Worm (Caenorhabditis elegans): ENCODE measurements around the gene elo-2.

The elo-2 gene

DNA sequence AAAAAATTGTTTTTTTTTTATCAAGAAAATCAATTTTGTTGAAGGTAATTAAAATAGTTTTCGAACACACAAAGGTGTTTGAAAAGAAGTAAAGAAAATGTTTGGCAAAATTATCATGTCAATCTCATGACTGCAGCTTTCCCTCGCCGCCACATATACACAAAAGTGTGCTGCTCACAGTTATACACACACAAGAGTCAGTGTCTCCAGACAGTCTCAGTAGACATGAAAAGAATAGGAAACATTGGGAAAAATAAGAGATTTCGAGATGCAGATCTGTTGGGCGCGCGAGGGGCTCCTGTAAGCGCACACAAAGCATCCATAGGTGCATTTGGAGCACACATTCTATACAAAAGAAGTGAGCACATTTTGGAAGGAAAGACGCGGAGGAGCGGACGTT, 18.9 kb downstream of the elo-2 start:
- no peak for TF ChIP-seq tbx-11 (GFP tag; IDR thresholded peaks at IDR 0.05)
- TF ChIP-seq ets-7 (tag; optimal IDR thresholded peaks at IDR 0.05), result no peak
- no peak for TF ChIP-seq hnd-1 (tag; optimal IDR thresholded peaks at IDR 0.05)
- TF ChIP-seq pes-1 (GFP tag; IDR thresholded peaks at IDR 0.05), result no peak
- no peak for TF ChIP-seq ama-1 (optimal IDR thresholded peaks at IDR 0.05)
- no peak for TF ChIP-seq hmg-4 (GFP tag; optimal IDR thresholded peaks at IDR 0.05)
- TF ChIP-seq scrt-1 (GFP tag; IDR thresholded peaks at IDR 0.05), result no peak
- no peak for TF ChIP-seq ceh-36 (tag; optimal IDR thresholded peaks at IDR 0.05)
- no peak for TF ChIP-seq sea-1 (GFP tag; conservative IDR thresholded peaks at IDR 0.05)
- no peak for TF ChIP-seq tra-4 (tag; optimal IDR thresholded peaks at IDR 0.05)
- TF ChIP-seq B0310.2 (tag; optimal IDR thresholded peaks at IDR 0.05), result no peak

DNA sequence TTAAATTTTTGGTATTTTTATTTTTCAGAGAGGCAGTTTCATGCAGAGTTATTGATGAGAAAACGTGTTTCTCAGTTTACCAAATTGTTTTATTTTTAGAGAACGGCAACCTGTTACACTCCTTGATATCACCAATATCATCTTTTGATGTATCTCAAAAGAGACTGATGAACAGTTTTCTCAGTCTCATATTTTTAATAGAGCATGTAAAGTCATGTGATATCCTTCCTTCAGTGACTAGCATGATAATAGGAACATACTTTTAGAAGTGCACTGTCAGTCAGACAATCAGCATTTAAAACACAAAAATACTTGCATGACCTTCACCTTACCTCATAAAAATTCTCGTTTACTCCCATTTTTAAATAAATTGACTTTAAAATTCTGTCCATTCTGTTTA, 24.7 kb downstream of the elo-2 start, which contains the start of gene F11E6.11:
Gene F11E6.11, plus strand, starts transcription at position 325 of the 400 bp plus-strand sequence.
- TF ChIP-seq tra-4 (tag; optimal IDR thresholded peaks at IDR 0.05), result no peak
- TF ChIP-seq pes-1 (GFP tag; IDR thresholded peaks at IDR 0.05), result no peak
- no peak for TF ChIP-seq ets-7 (tag; optimal IDR thresholded peaks at IDR 0.05)
- TF ChIP-seq tbx-11 (GFP tag; IDR thresholded peaks at IDR 0.05), result no peak
- TF ChIP-seq F13C5.2 (tag; optimal IDR thresholded peaks at IDR 0.05), result no peak
- TF ChIP-seq ama-1 (optimal IDR thresholded peaks at IDR 0.05), result no peak
- TF ChIP-seq hnd-1 (tag; optimal IDR thresholded peaks at IDR 0.05), result no peak
- TF ChIP-seq aly-1 (tag; optimal IDR thresholded peaks at IDR 0.05), result no peak
- TF ChIP-seq tbx-37 (GFP tag; conservative IDR thresholded peaks at IDR 0.05), result no peak
- no peak for TF ChIP-seq sea-1 (GFP tag; conservative IDR thresholded peaks at IDR 0.05)
- no peak for TF ChIP-seq ceh-13 (GFP tag; optimal IDR thresholded peaks at IDR 0.05)
- no peak for TF ChIP-seq hmbx-1 (tag; optimal IDR thresholded peaks at IDR 0.05)
- TF ChIP-seq hmg-4 (GFP tag; optimal IDR thresholded peaks at IDR 0.05), result no peak
- no peak for TF ChIP-seq flt-1 (GFP tag; IDR thresholded peaks at IDR 0.05)
- no peak for TF ChIP-seq ceh-36 (tag; optimal IDR thresholded peaks at IDR 0.05)
- no peak for TF ChIP-seq B0310.2 (tag; optimal IDR thresholded peaks at IDR 0.05)
- TF ChIP-seq scrt-1 (GFP tag; IDR thresholded peaks at IDR 0.05), result no peak

DNA sequence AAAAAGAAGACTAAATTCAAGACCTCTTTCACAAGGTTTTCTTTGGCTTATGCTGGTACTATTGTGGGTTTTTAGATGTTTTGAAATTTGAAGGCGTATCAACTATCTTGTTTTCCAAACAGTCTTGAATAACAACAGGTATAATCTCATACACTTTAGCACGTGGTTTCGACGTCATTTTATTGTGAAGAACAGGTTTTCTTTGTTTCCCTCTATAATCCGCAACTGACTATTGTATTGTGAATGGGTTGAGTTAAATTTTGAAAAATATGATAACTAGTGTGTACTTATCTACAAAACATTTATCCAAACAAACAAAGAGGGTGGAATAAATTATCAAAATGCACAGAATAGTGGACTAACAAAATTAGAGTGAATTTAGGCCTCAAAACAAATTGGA, 25.9 kb downstream of the elo-2 start:
- TF ChIP-seq F13C5.2 (tag; optimal IDR thresholded peaks at IDR 0.05), result no peak
- TF ChIP-seq ceh-13 (GFP tag; optimal IDR thresholded peaks at IDR 0.05), result no peak
- TF ChIP-seq hnd-1 (tag; optimal IDR thresholded peaks at IDR 0.05), result no peak
- no peak for TF ChIP-seq scrt-1 (GFP tag; IDR thresholded peaks at IDR 0.05)
- no peak for TF ChIP-seq hmbx-1 (tag; optimal IDR thresholded peaks at IDR 0.05)

DNA sequence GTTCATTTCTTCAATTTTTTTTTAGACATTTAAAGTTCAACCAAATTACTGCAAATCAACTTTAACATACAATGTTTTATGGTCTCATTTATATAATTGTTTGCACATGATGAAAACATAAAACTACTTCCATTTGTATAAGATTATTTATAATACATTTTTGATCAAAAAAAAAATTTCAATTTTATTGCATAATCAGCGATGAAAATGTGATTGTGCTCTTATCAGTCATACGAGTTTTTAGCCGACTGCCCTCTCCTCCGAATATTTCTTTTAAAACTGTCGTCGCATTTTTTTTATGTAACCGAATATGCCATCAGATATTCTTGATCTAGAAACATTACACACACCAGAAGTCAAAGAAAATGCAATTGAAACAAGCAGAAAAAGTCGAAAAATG, 26.8 kb downstream of the elo-2 start, which contains the start of gene F08A7.1:
Gene F08A7.1, plus strand, starts transcription at position 191 of the 400 bp plus-strand sequence.
- no peak for TF ChIP-seq hnd-1 (tag; optimal IDR thresholded peaks at IDR 0.05)

DNA sequence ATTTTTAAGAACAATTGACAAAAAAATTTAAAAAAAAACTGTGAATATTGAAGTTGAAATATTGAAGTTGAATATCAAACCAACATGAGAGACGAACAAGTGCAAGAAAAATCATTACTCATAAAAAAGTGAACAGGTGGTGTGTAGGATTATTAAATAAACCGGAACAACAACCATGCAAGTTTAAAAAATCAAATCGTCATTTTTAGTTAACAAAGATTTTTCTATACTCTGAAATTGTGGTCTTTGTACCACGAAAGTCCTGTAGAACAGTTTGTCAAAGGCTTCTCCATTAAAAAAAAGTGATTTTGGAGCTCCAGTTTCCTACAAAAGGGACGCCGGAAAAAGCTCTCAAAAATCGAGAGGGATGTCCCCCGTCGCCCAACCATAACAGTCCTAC, 27.2 kb downstream of the elo-2 start, which contains the start of gene C06A12.19:
Gene C06A12.19, minus strand, starts transcription at position 101 of the 400 bp plus-strand sequence.
- no peak for TF ChIP-seq tbx-37 (GFP tag; conservative IDR thresholded peaks at IDR 0.05)
- TF ChIP-seq tbx-11 (GFP tag; IDR thresholded peaks at IDR 0.05), result no peak
- TF ChIP-seq aly-1 (tag; optimal IDR thresholded peaks at IDR 0.05), result no peak
- no peak for TF ChIP-seq flt-1 (GFP tag; IDR thresholded peaks at IDR 0.05)
- TF ChIP-seq ceh-36 (tag; optimal IDR thresholded peaks at IDR 0.05), result no peak
- TF ChIP-seq ama-1 (optimal IDR thresholded peaks at IDR 0.05), result no peak
- no peak for TF ChIP-seq B0310.2 (tag; optimal IDR thresholded peaks at IDR 0.05)
- TF ChIP-seq F13C5.2 (tag; optimal IDR thresholded peaks at IDR 0.05), result no peak
- no peak for TF ChIP-seq ets-7 (tag; optimal IDR thresholded peaks at IDR 0.05)
- no peak for TF ChIP-seq scrt-1 (GFP tag; IDR thresholded peaks at IDR 0.05)
- TF ChIP-seq hnd-1 (tag; optimal IDR thresholded peaks at IDR 0.05), result no peak
- no peak for TF ChIP-seq hmg-4 (GFP tag; optimal IDR thresholded peaks at IDR 0.05)
- TF ChIP-seq ceh-13 (GFP tag; optimal IDR thresholded peaks at IDR 0.05), result no peak

DNA sequence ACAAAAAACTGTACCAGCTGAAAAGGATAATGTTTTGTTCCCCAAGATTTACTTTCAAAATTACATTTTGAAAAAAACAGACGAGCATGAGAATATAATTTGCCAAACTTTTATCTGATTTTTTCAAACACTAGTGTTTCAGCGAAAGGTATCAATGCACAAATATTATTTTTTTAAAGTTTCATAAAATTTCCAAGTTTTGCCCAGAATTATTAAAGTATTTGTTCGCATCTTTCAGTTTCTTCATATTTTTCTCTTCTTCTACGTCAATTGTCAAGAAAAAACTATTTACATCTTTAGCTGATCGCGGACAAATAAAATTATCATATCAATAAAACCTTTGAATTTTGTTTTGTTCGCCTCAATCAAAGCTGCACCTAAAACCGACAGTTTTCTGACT, 30.2 kb downstream of the elo-2 start, which contains the start of gene C06A12.8:
Gene C06A12.8, plus strand, starts transcription at position 301 of the 400 bp plus-strand sequence.
- TF ChIP-seq tra-4 (tag; optimal IDR thresholded peaks at IDR 0.05) (no peak), F13C5.2 (tag; optimal IDR thresholded peaks at IDR 0.05) (no peak), flt-1 (GFP tag; IDR thresholded peaks at IDR 0.05) (no peak), aly-1 (tag; optimal IDR thresholded peaks at IDR 0.05) (no peak), tbx-11 (GFP tag; IDR thresholded peaks at IDR 0.05) (no peak), sea-1 (GFP tag; conservative IDR thresholded peaks at IDR 0.05) (no peak), ceh-36 (tag; optimal IDR thresholded peaks at IDR 0.05) (no peak), ets-7 (tag; optimal IDR thresholded peaks at IDR 0.05) (no peak), B0310.2 (tag; optimal IDR thresholded peaks at IDR 0.05) (no peak), hmg-4 (GFP tag; optimal IDR thresholded peaks at IDR 0.05) (no peak), scrt-1 (GFP tag; IDR thresholded peaks at IDR 0.05) (no peak), hmbx-1 (tag; optimal IDR thresholded peaks at IDR 0.05) (no peak), ceh-13 (GFP tag; optimal IDR thresholded peaks at IDR 0.05) (no peak)

DNA sequence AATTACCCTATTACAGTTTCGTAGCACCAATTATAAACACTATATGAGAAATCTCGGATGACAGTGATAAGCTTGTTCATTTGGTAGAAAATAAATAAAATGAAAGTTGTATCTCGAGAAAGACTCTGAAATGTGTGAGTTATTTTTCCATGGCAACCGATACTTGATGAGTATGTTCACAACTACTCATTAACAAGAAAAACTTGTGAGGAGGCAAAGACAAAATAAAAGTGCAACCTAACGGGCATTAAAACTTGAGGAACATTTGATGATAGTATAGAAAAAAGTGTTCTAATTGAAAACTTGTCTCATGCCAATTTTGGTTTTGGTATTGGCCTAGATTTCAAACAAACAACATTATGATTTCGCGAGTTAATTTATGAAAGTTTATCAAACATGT, 30.7 kb downstream of the elo-2 start, which contains the start of gene gcy-27:
Gene gcy-27, minus strand, starts transcription at position 101 of the 400 bp plus-strand sequence.
- TF ChIP-seq sea-1 (GFP tag; conservative IDR thresholded peaks at IDR 0.05), result no peak

DNA sequence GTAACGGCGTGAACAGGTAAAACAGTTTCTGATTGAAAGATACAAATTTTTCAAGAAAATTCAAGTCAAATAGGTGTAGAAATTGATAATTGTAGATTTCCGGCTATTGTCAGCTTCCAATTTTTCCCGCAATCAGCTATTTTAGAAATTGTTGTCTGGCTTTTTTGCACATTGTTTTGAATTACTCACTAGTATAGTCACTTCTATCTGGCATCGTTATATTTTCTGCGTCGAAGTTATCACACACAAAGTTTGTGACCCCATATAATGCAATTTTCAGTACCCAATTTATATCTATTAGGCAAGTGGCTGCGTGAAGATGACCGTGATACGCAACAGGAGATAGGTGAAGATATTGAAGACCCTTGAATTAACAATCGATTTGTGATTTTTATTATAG, 32.0 kb downstream of the elo-2 start:
- no peak for TF ChIP-seq pes-1 (GFP tag; IDR thresholded peaks at IDR 0.05)

Measured in whole organism, early embryonic.